Fruit fly (Drosophila melanogaster) S2 (cell line): ENCODE measurements around the gene CG7991.

ENCODE experiments used
- CG8478 ChIP-seq: fragments of >200 bp; optimal IDR thresholded peaks from 2 replicates; lab custom pipeline; 2018
- CTCF ChIP-seq, 2 experiments: fragments of >200 bp; optimal IDR thresholded peaks; 2 replicates each; lab custom pipeline; 2018

- no peak for TF ChIP-seq CG8478
- no peak for TF ChIP-seq CTCF (optimal IDR thresholded peaks at IDR 0.05; lab: Kevin White, UChicago)
Measured at dm6 chr3L:1670008-1670407, 4.5 kb upstream of the CG7991 start, which contains the start of gene RabX5.
